Fruit fly (Drosophila melanogaster) whole organism, embryonic: ENCODE results near the gene CG10761.
A peak's percentile ranks its signal among the peaks of the same experiment; 100 is the strongest.

Experiments
- Aef1 ChIP-seq: fragments of 200-800 bp; sonication (Bioruptor generic); IDR thresholded peaks from 3 replicates; pipeline ENCODE4 v1.3.6; 2022; ENCODE audit warnings: missing biosample characterization, missing genetic modification characterization
- BtbVII ChIP-seq: fragments of 200-800 bp; sonication (Bioruptor generic); optimal IDR thresholded peaks from 3 replicates; lab custom pipeline; 2017; ENCODE audit warnings: missing biosample characterization, mild to moderate bottlenecking, missing genetic modification characterization
- CG11456 ChIP-seq: fragments of 200-800 bp; sonication (Bioruptor generic); IDR thresholded peaks from 3 replicates; pipeline ENCODE4 v1.3.6; 2022; ENCODE audit warnings: missing biosample characterization, missing genetic modification characterization
- CG11504 ChIP-seq: fragments of 200-800 bp; sonication (Bioruptor generic); optimal IDR thresholded peaks from 3 replicates; lab custom pipeline; 2019; ENCODE audit warnings: missing biosample characterization, mild to moderate bottlenecking, missing genetic modification characterization, moderate library complexity
- CG11695 ChIP-seq: fragments of 200-800 bp; sonication (Bioruptor generic); IDR thresholded peaks from 3 replicates; pipeline ENCODE4 v1.3.6; 2022; ENCODE audit warnings: missing biosample characterization, missing genetic modification characterization
- CG13775 ChIP-seq: fragments of 200-800 bp; sonication (Bioruptor generic); optimal IDR thresholded peaks from 3 replicates; lab custom pipeline; 2017; ENCODE audit warnings: missing biosample characterization, mild to moderate bottlenecking, missing genetic modification characterization
- CG14860 ChIP-seq: fragments of 200-800 bp; sonication (Bioruptor generic); IDR thresholded peaks from 3 replicates; pipeline ENCODE4 v1.3.6; 2022; ENCODE audit warnings: missing biosample characterization, missing genetic modification characterization; ENCODE audit not compliant: partially characterized antibody
- CG15269 ChIP-seq: fragments of 200-800 bp; sonication (Bioruptor generic); optimal IDR thresholded peaks from 2 replicates; lab custom pipeline; 2018; ENCODE audit warnings: missing biosample characterization, mild to moderate bottlenecking, missing genetic modification characterization, moderate library complexity
- CG1647 ChIP-seq: fragments of 200-800 bp; sonication (Bioruptor generic); optimal IDR thresholded peaks from 3 replicates; lab custom pipeline; 2016; ENCODE audit warnings: missing biosample characterization, missing genetic modification characterization
- CG17359 ChIP-seq: fragments of 200-800 bp; sonication (Bioruptor generic); optimal IDR thresholded peaks from 3 replicates; lab custom pipeline; 2018; ENCODE audit warnings: missing biosample characterization, mild to moderate bottlenecking, missing genetic modification characterization, moderate library complexity
- CG18764 ChIP-seq: fragments of 200-800 bp; sonication (Bioruptor generic); optimal IDR thresholded peaks from 3 replicates; lab custom pipeline; 2016; ENCODE audit warnings: missing biosample characterization, missing genetic modification characterization
- CG2678 ChIP-seq: fragments of 200-800 bp; sonication (Bioruptor generic); optimal IDR thresholded peaks from 3 replicates; lab custom pipeline; 2019; ENCODE audit warnings: missing biosample characterization, mild to moderate bottlenecking, missing genetic modification characterization, moderate library complexity
- CG2712 ChIP-seq: fragments of 200-800 bp; optimal IDR thresholded peaks from 3 replicates; lab custom pipeline; 2019; ENCODE audit warnings: missing biosample characterization, mild to moderate bottlenecking, missing genetic modification characterization, moderate library complexity
- CG2875 ChIP-seq: fragments of 200-800 bp; sonication (Bioruptor generic); optimal IDR thresholded peaks from 2 replicates; lab custom pipeline; 2017; ENCODE audit warnings: missing biosample characterization, mild to moderate bottlenecking, missing genetic modification characterization, missing genetic modification reagents
- CG30403 ChIP-seq: fragments of 200-800 bp; sonication (Bioruptor generic); optimal IDR thresholded peaks from 3 replicates; lab custom pipeline; 2016; ENCODE audit warnings: missing biosample characterization, missing genetic modification characterization
- CG3281 ChIP-seq: fragments of 200-800 bp; sonication (Bioruptor generic); optimal IDR thresholded peaks from 3 replicates; lab custom pipeline; 2017; ENCODE audit warnings: missing biosample characterization, mild to moderate bottlenecking, missing genetic modification characterization
- CG34224 ChIP-seq: fragments of 200-800 bp; sonication (Bioruptor generic); IDR thresholded peaks from 3 replicates; pipeline ENCODE4 v1.3.6; 2022; ENCODE audit warnings: missing biosample characterization, missing genetic modification characterization; ENCODE audit not compliant: partially characterized antibody
- CG34376 ChIP-seq: fragments of 200-800 bp; sonication (Bioruptor generic); optimal IDR thresholded peaks from 2 replicates; lab custom pipeline; 2018; ENCODE audit warnings: missing biosample characterization, mild to moderate bottlenecking, missing genetic modification characterization
- CG6175 ChIP-seq: fragments of 200-800 bp; sonication (Bioruptor generic); IDR thresholded peaks from 3 replicates; pipeline ENCODE4 v1.3.6; 2022; ENCODE audit warnings: missing biosample characterization, missing genetic modification characterization
- CG7786 ChIP-seq: fragments of 200-800 bp; sonication (Bioruptor generic); optimal IDR thresholded peaks from 2 replicates; lab custom pipeline; 2016; ENCODE audit warnings: missing biosample characterization, missing genetic modification characterization
- CG9817 ChIP-seq: fragments of 200-800 bp; sonication (Bioruptor generic); optimal IDR thresholded peaks from 2 replicates; lab custom pipeline; 2018; ENCODE audit warnings: missing biosample characterization, mild to moderate bottlenecking, missing genetic modification characterization, moderate library complexity
- Dip3 ChIP-seq: fragments of 200-800 bp; sonication (Bioruptor generic); optimal IDR thresholded peaks from 3 replicates; lab custom pipeline; 2016; ENCODE audit warnings: missing biosample characterization, missing genetic modification characterization
- Doc3 ChIP-seq: fragments of 200-800 bp; sonication (Bioruptor generic); IDR thresholded peaks from 3 replicates; pipeline ENCODE4 v1.3.6; 2022; ENCODE audit warnings: missing biosample characterization, missing genetic modification characterization; ENCODE audit not compliant: partially characterized antibody
- MBD-R2 ChIP-seq: fragments of 200-800 bp; sonication (Bioruptor generic); IDR thresholded peaks from 2 replicates; pipeline ENCODE4 v1.3.6; 2022; ENCODE audit warnings: missing biosample characterization, missing genetic modification characterization
- Med ChIP-seq: fragments of 200-800 bp; sonication (Bioruptor generic); peaks from one replicate; lab custom pipeline; 2016; ENCODE audit warnings: missing biosample characterization, missing genetic modification characterization, mild to moderate bottlenecking, inconsistent platforms, moderate library complexity
- Meics ChIP-seq: fragments of 200-800 bp; sonication (Bioruptor generic); optimal IDR thresholded peaks from 2 replicates; lab custom pipeline; 2017; ENCODE audit warnings: missing biosample characterization, mild to moderate bottlenecking, missing genetic modification characterization
- NC2α ChIP-seq: fragments of 200-800 bp; sonication (Bioruptor generic); optimal IDR thresholded peaks from 2 replicates; lab custom pipeline; 2016; ENCODE audit warnings: missing biosample characterization, missing genetic modification characterization
- NK7.1 ChIP-seq: fragments of 200-800 bp; sonication (Bioruptor generic); optimal IDR thresholded peaks from 3 replicates; lab custom pipeline; 2016; ENCODE audit warnings: missing biosample characterization, missing genetic modification characterization
- Ptx1 ChIP-seq: fragments of 200-800 bp; sonication (Bioruptor generic); IDR thresholded peaks from 2 replicates; pipeline ENCODE4 v1.3.6; 2022; ENCODE audit warnings: missing biosample characterization, missing genetic modification characterization
- Side ChIP-seq: fragments of 200-800 bp; sonication (Bioruptor generic); optimal IDR thresholded peaks from 2 replicates; lab custom pipeline; 2016; ENCODE audit warnings: missing biosample characterization, missing genetic modification characterization
- Taf1 ChIP-seq: fragments of 200-800 bp; sonication (Bioruptor generic); IDR thresholded peaks from 2 replicates; pipeline ENCODE4 v1.3.6; 2022; ENCODE audit warnings: missing biosample characterization, missing genetic modification characterization
- Vsx1 ChIP-seq: fragments of 200-800 bp; sonication (Bioruptor generic); optimal IDR thresholded peaks from 2 replicates; lab custom pipeline; 2017; ENCODE audit warnings: missing biosample characterization, mild to moderate bottlenecking, missing genetic modification characterization, missing genetic modification reagents
- Xbp1 ChIP-seq: fragments of 200-800 bp; sonication (Bioruptor generic); optimal IDR thresholded peaks from 3 replicates; lab custom pipeline; 2016; ENCODE audit warnings: missing biosample characterization, mild to moderate bottlenecking, missing genetic modification characterization
- bab2 ChIP-seq: fragments of 200-800 bp; sonication (Bioruptor generic); optimal IDR thresholded peaks from 2 replicates; lab custom pipeline; 2016; ENCODE audit warnings: missing biosample characterization, missing genetic modification characterization
- chinmo ChIP-seq: fragments of 200-800 bp; sonication (Bioruptor generic); IDR thresholded peaks from 4 replicates; pipeline ENCODE4 v1.3.6; 2022; ENCODE audit warnings: missing biosample characterization, missing genetic modification characterization; ENCODE audit not compliant: partially characterized antibody
- cwo ChIP-seq: fragments of 200-800 bp; sonication (Bioruptor generic); optimal IDR thresholded peaks from 3 replicates; lab custom pipeline; 2017; ENCODE audit warnings: missing biosample characterization, missing genetic modification characterization, mild to moderate bottlenecking, moderate library complexity, missing genetic modification reagents
- dmrt99B ChIP-seq: fragments of 200-800 bp; sonication (Bioruptor generic); optimal IDR thresholded peaks from 2 replicates; lab custom pipeline; 2018; ENCODE audit warnings: missing biosample characterization, mild to moderate bottlenecking, missing genetic modification characterization, moderate library complexity
- dpn ChIP-seq, 2 experiments: fragments of 200-800 bp; sonication (Bioruptor generic); optimal IDR thresholded peaks; 3 replicates each; lab custom pipeline; 2016; ENCODE audit warnings: missing biosample characterization in 2 of 2, missing genetic modification characterization in 2 of 2
- esg ChIP-seq: fragments of 200-800 bp; sonication (Bioruptor generic); conservative IDR thresholded peaks from 2 replicates; pipeline ENCODE4 v1.3.6; 2022; ENCODE audit warnings: missing biosample characterization, missing genetic modification characterization
- jigr1 ChIP-seq: fragments of 200-800 bp; sonication (Bioruptor generic); IDR thresholded peaks from 3 replicates; pipeline ENCODE4 v1.3.6; 2022; ENCODE audit warnings: missing biosample characterization, missing genetic modification characterization
- nau ChIP-seq: fragments of 200-800 bp; sonication (Bioruptor generic); optimal IDR thresholded peaks from 3 replicates; lab custom pipeline; 2017; ENCODE audit warnings: missing biosample characterization, mild to moderate bottlenecking, missing genetic modification characterization, missing genetic modification reagents
- ranshi ChIP-seq: fragments of 200-800 bp; sonication (Bioruptor generic); IDR thresholded peaks from 2 replicates; pipeline ENCODE4 v1.3.6; 2022; ENCODE audit warnings: missing biosample characterization, missing genetic modification characterization
- row ChIP-seq: fragments of 200-800 bp; sonication (Bioruptor generic); IDR thresholded peaks from 3 replicates; pipeline ENCODE4 v1.3.6; 2022; ENCODE audit warnings: missing biosample characterization, missing genetic modification characterization
- sens ChIP-seq: fragments of 200-800 bp; sonication (Bioruptor generic); peaks from one replicate; lab custom pipeline; 2016; ENCODE audit warnings: missing biosample characterization, missing genetic modification characterization
- slbo ChIP-seq: fragments of 200-800 bp; sonication (Bioruptor generic); IDR thresholded peaks from 2 replicates; pipeline ENCODE4 v1.3.6; 2022; ENCODE audit warnings: missing biosample characterization, missing genetic modification characterization
- ssp ChIP-seq: fragments of 200-800 bp; sonication (Bioruptor generic); IDR thresholded peaks from 2 replicates; pipeline ENCODE4 v1.3.6; 2022; ENCODE audit warnings: missing biosample characterization, missing genetic modification characterization
- tll ChIP-seq, 2 experiments: fragments of 200-800 bp in 1 of 2; fragments of >200 bp in 1 of 2; sonication (Bioruptor generic) in 1 of 2; optimal IDR thresholded peaks; 2 replicates each; lab custom pipeline; 2017 to 2019; ENCODE audit warnings: missing biosample characterization in 2 of 2, missing genetic modification characterization in 2 of 2, mild to moderate bottlenecking in 1 of 2, moderate library complexity in 1 of 2
- tx ChIP-seq: fragments of 200-800 bp; sonication (Bioruptor generic); optimal IDR thresholded peaks from 2 replicates; lab custom pipeline; 2016; ENCODE audit warnings: missing biosample characterization, missing genetic modification characterization
- unpg ChIP-seq: fragments of 200-800 bp; sonication (Bioruptor generic); optimal IDR thresholded peaks from 3 replicates; lab custom pipeline; 2018; ENCODE audit warnings: missing biosample characterization, mild to moderate bottlenecking, missing genetic modification characterization, moderate library complexity
- wdn ChIP-seq: fragments of 200-800 bp; sonication (Bioruptor generic); IDR thresholded peaks from 2 replicates; pipeline ENCODE4 v1.3.6; 2022; ENCODE audit warnings: missing biosample characterization, missing genetic modification characterization

The CG10761 gene

dm6 chrX:8112715-8113114 lies 49.9 kb downstream of the CG10761 start (continued):
- TF ChIP-seq Xbp1 (GFP tag; lab: Kevin White, UChicago) (peak; percentile 34), NC2α (no peak), CG34224 (GFP tag; lab: Robert Waterston, UW) (no peak), bab2 (GFP tag; lab: Kevin White, UChicago) (peak; percentile 30), ssp (GFP tag; lab: Robert Waterston, UW) (no peak), CG11456 (GFP tag; lab: Robert Waterston, UW) (0 out of 3 replicates have a peak, but pooled peaks have one; percentile 51), CG6175 (GFP tag; lab: Robert Waterston, UW) (no peak), CG2875 (GFP tag; lab: Kevin White, UChicago) (no peak), slbo (GFP tag; lab: Robert Waterston, UW) (peak; percentile 75), NK7.1 (peak; percentile 11), dpn (GFP tag; optimal IDR thresholded peaks at IDR 0.05; lab: Kevin White, UChicago) (peak; percentile 7 to 52), Side (GFP tag; lab: Kevin White, UChicago) (peak; percentile 8), nau (peak; percentile 27), row (GFP tag; lab: Robert Waterston, UW) (peak; percentile 66), CG2678 (tag; lab: Kevin White, UChicago) (peak; percentile 57), CG17359 (peak; percentile 6), CG34376 (GFP tag; lab: Kevin White, UChicago) (peak; percentile 19), CG30403 (GFP tag; lab: Kevin White, UChicago) (peak; percentile 30), sens (GFP tag; lab: Kevin White, UChicago) (peak; percentile 47), MBD-R2 (GFP tag; lab: Robert Waterston, UW) (peak; percentile 29; the same call in 1 of the 2 replicates), Ptx1 (peak; percentile 46; the same call in 1 of the 2 replicates), Doc3 (no peak), Dip3 (GFP tag; lab: Kevin White, UChicago) (peak; percentile 2), CG2712 (tag; lab: Kevin White, UChicago) (no peak), CG11695 (GFP tag; lab: Robert Waterston, UW) (0 out of 3 replicates have a peak, but pooled peaks have one; percentile 28), unpg (GFP tag; lab: Kevin White, UChicago) (peak; percentile 30), dmrt99B (tag; lab: Kevin White, UChicago) (peak; percentile 31), tll (GFP tag; optimal IDR thresholded peaks at IDR 0.05; lab: Kevin White, UChicago) (no peak), CG14860 (GFP tag; lab: Robert Waterston, UW) (no peak), Aef1 (GFP tag; lab: Robert Waterston, UW) (peak; percentile 41; the same call in 1 of the 3 replicates), jigr1 (GFP tag; lab: Robert Waterston, UW) (0 out of 3 replicates have a peak, but pooled peaks have one; percentile 16), wdn (GFP tag; lab: Robert Waterston, UW) (0 out of 2 replicates have a peak, but pooled peaks have one; percentile 22), CG11504 (tag; lab: Kevin White, UChicago) (peak; percentile 46), tx (no peak), Meics (peak; percentile 67), CG3281 (GFP tag; lab: Kevin White, UChicago) (peak; percentile 56), CG7786 (GFP tag; lab: Kevin White, UChicago) (peak; percentile 4), BtbVII (GFP tag; lab: Kevin White, UChicago) (peak; percentile 34), CG1647 (GFP tag; lab: Kevin White, UChicago) (no peak), Med (GFP tag; lab: Kevin White, UChicago) (peak; percentile 53), Vsx1 (no peak), cwo (peak; percentile 51), Taf1 (0 out of 2 replicates have a peak, but pooled peaks have one; percentile 25), CG9817 (tag; lab: Kevin White, UChicago) (peak; percentile 19), esg (GFP tag; lab: Robert Waterston, UW) (peak; percentile 36; the same call in 1 of the 2 replicates), chinmo (no peak), ranshi (peak; percentile 15; the same call in 1 of the 2 replicates), CG18764 (GFP tag; lab: Kevin White, UChicago) (no peak), CG13775 (GFP tag; lab: Kevin White, UChicago) (peak; percentile 32), CG15269 (peak; percentile 45)
